Fruit fly (Drosophila melanogaster) whole organism: ENCODE measurements around the gene yellow-e.

ENCODE experiments used
- CG8478 ChIP-seq: fragments of >200 bp; optimal IDR thresholded peaks from 2 replicates; lab custom pipeline; 2018; ENCODE audit warnings: inconsistent platforms
- Dll ChIP-seq: fragments of >200 bp; optimal IDR thresholded peaks from 2 replicates; lab custom pipeline; 2017
- EcR ChIP-seq, 2 experiments: fragments of >200 bp; optimal IDR thresholded peaks; 2 replicates each; lab custom pipeline; 2017; ENCODE audit warnings: missing biosample characterization in 2 of 2, missing genetic modification characterization in 2 of 2, missing genetic modification reagents in 2 of 2
- pan ChIP-seq: fragments of >200 bp; optimal IDR thresholded peaks from 2 replicates; lab custom pipeline; 2017
- usp ChIP-seq: fragments of >200 bp; optimal IDR thresholded peaks from 2 replicates; lab custom pipeline; 2017; ENCODE audit warnings: missing biosample characterization, missing genetic modification characterization, mixed read lengths

- TF ChIP-seq EcR (GFP tag; optimal IDR thresholded peaks at IDR 0.05; lab: Kevin White, UChicago) (no peak), Dll (lab: Kevin White, UChicago) (no peak), usp (GFP tag; lab: Kevin White, UChicago) (no peak), CG8478 (no peak), pan (lab: Kevin White, UChicago) (no peak)
These were observed 10.5 kb upstream of the yellow-e start, which contains the start of gene Act87E for dm6 chr3R:13425470-13426033.
